Worm (Caenorhabditis elegans) whole organism, late embryonic: ENCODE measurements around the gene B0244.9.

Source experiments
- K02D7.2 ChIP-seq: sonication (generic microtip); optimal IDR thresholded peaks from 2 replicates; lab custom pipeline; 2017; ENCODE audit warnings: mild to moderate bottlenecking, missing genetic modification characterization, missing compliant biosample characterization
- K09A11.1 ChIP-seq: sonication (generic microtip); optimal IDR thresholded peaks from 2 replicates; lab custom pipeline; 2017; ENCODE audit warnings: antibody characterized with exemption, mild to moderate bottlenecking, missing genetic modification characterization, missing compliant biosample characterization; ENCODE audit not compliant: insufficient read depth
- T23F11.4 ChIP-seq: fragments of 200-800 bp; sonication (Bioruptor generic); optimal IDR thresholded peaks from 2 replicates; lab custom pipeline; 2018; ENCODE audit warnings: mild to moderate bottlenecking, missing genetic modification characterization, missing compliant biosample characterization
- Y22D7AL.16 ChIP-seq: sonication (generic microtip); optimal IDR thresholded peaks from 2 replicates; lab custom pipeline; 2016; ENCODE audit warnings: missing genetic modification characterization, missing compliant biosample characterization
- ceh-14 ChIP-seq: sonication (generic microtip); optimal IDR thresholded peaks from 2 replicates; lab custom pipeline; 2016; ENCODE audit warnings: missing genotype, missing genetic modification characterization, missing compliant biosample characterization
- ceh-18 ChIP-seq: sonication (generic microtip); optimal IDR thresholded peaks from 2 replicates; lab custom pipeline; 2016; ENCODE audit warnings: missing genetic modification characterization, missing compliant biosample characterization
- ceh-19 ChIP-seq: fragments of 200-800 bp; sonication (Bioruptor generic); optimal IDR thresholded peaks from 2 replicates; lab custom pipeline; 2018; ENCODE audit warnings: mild to moderate bottlenecking, missing genetic modification characterization, missing compliant biosample characterization
- ceh-2 ChIP-seq: sonication (generic microtip); optimal IDR thresholded peaks from 2 replicates; lab custom pipeline; 2016; ENCODE audit warnings: missing genotype, missing genetic modification characterization, missing compliant biosample characterization
- ceh-22 ChIP-seq: sonication (generic microtip); optimal IDR thresholded peaks from 2 replicates; lab custom pipeline; 2017; ENCODE audit warnings: missing biosample characterization, missing genetic modification characterization
- ceh-30 ChIP-seq: fragments of 150-350 bp; optimal IDR thresholded peaks from 2 replicates; lab custom pipeline; 2014; ENCODE audit warnings: missing biosample characterization, missing genetic modification characterization
- ceh-34 ChIP-seq: sonication (generic microtip); optimal IDR thresholded peaks from 2 replicates; lab custom pipeline; 2016; ENCODE audit warnings: mild to moderate bottlenecking, missing genetic modification characterization, missing compliant biosample characterization
- ceh-45 ChIP-seq: fragments of 200-800 bp; sonication (Bioruptor generic); IDR thresholded peaks from 2 replicates; pipeline ENCODE4 v1.3.6; 2022; ENCODE audit warnings: missing genetic modification reagents, missing genetic modification characterization, missing compliant biosample characterization
- ceh-48 ChIP-seq: sonication (generic microtip); optimal IDR thresholded peaks from 2 replicates; lab custom pipeline; 2016; ENCODE audit warnings: missing genetic modification characterization, inconsistent platforms, missing compliant biosample characterization
- ceh-9 ChIP-seq: sonication (generic microtip); optimal IDR thresholded peaks from 2 replicates; lab custom pipeline; 2016; ENCODE audit warnings: mild to moderate bottlenecking, missing genetic modification characterization, inconsistent platforms, missing compliant biosample characterization
- che-1 ChIP-seq: sonication (generic microtip); optimal IDR thresholded peaks from 2 replicates; lab custom pipeline; 2016; ENCODE audit warnings: mild to moderate bottlenecking, missing genetic modification characterization, missing compliant biosample characterization
- elt-2 ChIP-seq: sonication (generic microtip); optimal IDR thresholded peaks from 2 replicates; lab custom pipeline; 2016; ENCODE audit warnings: missing genetic modification reagents, missing genetic modification characterization, missing compliant biosample characterization
- fax-1 ChIP-seq: sonication (generic microtip); optimal IDR thresholded peaks from 2 replicates; lab custom pipeline; 2016; ENCODE audit warnings: missing genotype, missing genetic modification characterization, missing compliant biosample characterization
- fkh-10 ChIP-seq: fragments of 150-350 bp; optimal IDR thresholded peaks from 2 replicates; lab custom pipeline; 2014; ENCODE audit warnings: missing biosample characterization, missing genetic modification reagents, missing genetic modification characterization
- fkh-6 ChIP-seq: sonication (generic microtip); optimal IDR thresholded peaks from 2 replicates; lab custom pipeline; 2016; ENCODE audit warnings: missing genetic modification characterization, missing compliant biosample characterization
- gmeb-2 ChIP-seq: sonication (generic microtip); optimal IDR thresholded peaks from 2 replicates; lab custom pipeline; 2016; ENCODE audit warnings: missing genetic modification characterization, inconsistent platforms, missing compliant biosample characterization
- hlh-13 ChIP-seq: fragments of 200-800 bp; sonication (Bioruptor generic); optimal IDR thresholded peaks from 2 replicates; lab custom pipeline; 2018; ENCODE audit warnings: mild to moderate bottlenecking, missing genetic modification characterization, missing compliant biosample characterization
- hlh-15 ChIP-seq: sonication (generic microtip); optimal IDR thresholded peaks from 2 replicates; lab custom pipeline; 2016; ENCODE audit warnings: missing genetic modification characterization, missing compliant biosample characterization
- hlh-30 ChIP-seq: sonication (generic microtip); optimal IDR thresholded peaks from 2 replicates; lab custom pipeline; 2017; ENCODE audit warnings: antibody characterized with exemption, missing genetic modification characterization, missing compliant biosample characterization; ENCODE audit not compliant: insufficient read depth
- hlh-6 ChIP-seq: sonication (generic microtip); optimal IDR thresholded peaks from 2 replicates; lab custom pipeline; 2016; ENCODE audit warnings: missing genotype, missing genetic modification characterization, missing compliant biosample characterization
- hlh-8 ChIP-seq: sonication (generic microtip); optimal IDR thresholded peaks from 2 replicates; lab custom pipeline; 2016; ENCODE audit warnings: missing genotype, missing genetic modification characterization, missing compliant biosample characterization
- lim-6 ChIP-seq: sonication (generic microtip); optimal IDR thresholded peaks from 2 replicates; lab custom pipeline; 2016; ENCODE audit warnings: missing genetic modification characterization, missing compliant biosample characterization
- mec-3 ChIP-seq: sonication (generic microtip); optimal IDR thresholded peaks from 2 replicates; lab custom pipeline; 2016; ENCODE audit warnings: borderline replicate concordance, missing genetic modification characterization, missing compliant biosample characterization
- nhr-11 ChIP-seq: fragments of 150-350 bp; optimal IDR thresholded peaks from 2 replicates; lab custom pipeline; 2014; ENCODE audit warnings: missing biosample characterization, missing genetic modification characterization
- nhr-232 ChIP-seq: sonication (generic microtip); optimal IDR thresholded peaks from 2 replicates; lab custom pipeline; 2016; ENCODE audit warnings: missing genetic modification characterization, missing compliant biosample characterization
- npax-4 ChIP-seq: sonication (generic microtip); optimal IDR thresholded peaks from 2 replicates; lab custom pipeline; 2016; ENCODE audit warnings: missing genetic modification characterization, missing compliant biosample characterization
- odd-2 ChIP-seq: sonication (generic microtip); optimal IDR thresholded peaks from 2 replicates; lab custom pipeline; 2017; ENCODE audit warnings: antibody characterized with exemption, mild to moderate bottlenecking, missing genetic modification characterization, missing compliant biosample characterization
- pag-3 ChIP-seq: sonication (generic microtip); optimal IDR thresholded peaks from 2 replicates; lab custom pipeline; 2016; ENCODE audit warnings: missing compliant biosample characterization, missing genetic modification characterization, borderline replicate concordance
- pat-9 ChIP-seq: fragments of 200-800 bp; sonication (Bioruptor generic); optimal IDR thresholded peaks from 2 replicates; lab custom pipeline; 2018; ENCODE audit warnings: mild to moderate bottlenecking, missing genetic modification characterization, moderate library complexity, missing compliant biosample characterization
- pax-1 ChIP-seq: fragments of 150-350 bp; optimal IDR thresholded peaks from 2 replicates; lab custom pipeline; 2014; ENCODE audit warnings: missing biosample characterization, missing genetic modification characterization
- pha-2 ChIP-seq: sonication (generic microtip); optimal IDR thresholded peaks from 2 replicates; lab custom pipeline; 2017; ENCODE audit warnings: mild to moderate bottlenecking, missing genetic modification characterization, missing compliant biosample characterization
- pqm-1 ChIP-seq: sonication (generic microtip); optimal IDR thresholded peaks from 2 replicates; lab custom pipeline; 2016; ENCODE audit warnings: missing genetic modification characterization, missing compliant biosample characterization
- ref-2 ChIP-seq: sonication (generic microtip); optimal IDR thresholded peaks from 2 replicates; lab custom pipeline; 2016; ENCODE audit warnings: missing genetic modification characterization, missing compliant biosample characterization
- rnt-1 ChIP-seq: sonication (generic microtip); optimal IDR thresholded peaks from 2 replicates; lab custom pipeline; 2016; ENCODE audit warnings: missing genetic modification characterization, missing compliant biosample characterization
- sdc-2 ChIP-seq: sonication (generic microtip); optimal IDR thresholded peaks from 2 replicates; lab custom pipeline; 2016; ENCODE audit warnings: missing genotype, missing genetic modification characterization, missing compliant biosample characterization
- sox-2 ChIP-seq: fragments of 200-800 bp; sonication (Bioruptor generic); IDR thresholded peaks from 2 replicates; pipeline ENCODE4 v1.3.6; 2022; ENCODE audit warnings: missing genetic modification reagents, missing genetic modification characterization, missing compliant biosample characterization
- sox-4 ChIP-seq: sonication (generic microtip); optimal IDR thresholded peaks from 2 replicates; lab custom pipeline; 2017; ENCODE audit warnings: mild to moderate bottlenecking, missing genetic modification characterization, inconsistent platforms, missing compliant biosample characterization
- tbx-7 ChIP-seq: sonication (generic microtip); optimal IDR thresholded peaks from 2 replicates; lab custom pipeline; 2016; ENCODE audit warnings: missing genotype, missing genetic modification characterization, missing compliant biosample characterization
- ttx-3 ChIP-seq: sonication (generic microtip); optimal IDR thresholded peaks from 2 replicates; lab custom pipeline; 2016; ENCODE audit warnings: missing genetic modification reagents, missing genetic modification characterization, missing compliant biosample characterization
- unc-3 ChIP-seq, 2 experiments: fragments of 200-800 bp in 1 of 2; sonication (Bioruptor generic) in 1 of 2; sonication (generic microtip) in 1 of 2; conservative IDR thresholded peaks in 1 of 2; optimal IDR thresholded peaks in 1 of 2; 2 replicates each; pipeline versions ENCODE4 v1.3.6 to Lab custom; 2016 to 2022; ENCODE audit warnings: missing compliant biosample characterization in 2 of 2, missing genetic modification characterization in 2 of 2, missing genetic modification reagents in 1 of 2
- unc-42 ChIP-seq: sonication (generic microtip); optimal IDR thresholded peaks from 2 replicates; lab custom pipeline; 2016; ENCODE audit warnings: missing genotype, missing genetic modification characterization, missing compliant biosample characterization
- unc-55 ChIP-seq: sonication (generic microtip); optimal IDR thresholded peaks from 2 replicates; lab custom pipeline; 2017; ENCODE audit warnings: missing biosample characterization, missing genetic modification reagents, missing genetic modification characterization
- zip-5 ChIP-seq: sonication (generic microtip); optimal IDR thresholded peaks from 2 replicates; lab custom pipeline; 2016; ENCODE audit warnings: missing genetic modification characterization, missing compliant biosample characterization
- ztf-16 ChIP-seq: sonication (generic microtip); optimal IDR thresholded peaks from 2 replicates; lab custom pipeline; 2017; ENCODE audit warnings: missing genetic modification characterization, missing compliant biosample characterization

The B0244.9 gene

DNA sequence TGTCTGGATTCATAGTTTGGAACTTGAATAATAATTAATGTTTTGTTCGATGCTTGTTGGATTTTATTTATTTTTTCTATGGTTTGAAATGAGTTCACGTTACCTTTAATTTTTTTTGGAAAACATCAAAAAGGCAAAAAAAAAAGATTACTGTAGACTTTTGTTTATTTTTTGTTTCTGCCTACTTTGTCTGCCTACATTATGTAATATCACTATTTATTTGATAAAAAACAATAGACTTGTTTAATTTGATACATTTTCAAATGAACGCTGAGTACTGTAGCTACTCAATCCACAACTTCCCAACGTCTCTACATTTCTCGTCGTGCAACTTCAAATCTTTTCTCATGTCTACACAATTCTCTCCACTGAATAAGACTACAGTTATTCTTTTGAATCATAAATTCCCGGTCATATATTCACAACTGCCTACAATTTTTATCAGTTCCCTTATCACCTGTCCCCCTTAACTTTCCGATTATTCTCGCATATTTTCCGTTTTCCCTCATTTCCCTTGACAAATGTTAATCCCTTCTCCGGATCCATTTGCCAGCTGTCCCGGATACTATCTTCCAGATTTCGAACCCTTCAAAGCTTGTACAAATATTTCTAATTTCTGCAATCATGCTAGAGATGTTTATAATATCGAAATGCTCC lies at the start of gene B0244.9, which contains the start of gene B0244.7:
Gene B0244.9 (minus strand): TSS at position 51 of the 657 bp plus-strand sequence.
Gene B0244.7 (plus strand): TSS at position 522 of the 657 bp plus-strand sequence.
- TF ChIP-seq ztf-16 (tag; lab: Kevin White, UChicago): no peak
- TF ChIP-seq elt-2 (tag; lab: Kevin White, UChicago): peak; percentile 65
- no peak for TF ChIP-seq ceh-19 (GFP tag; lab: Kevin White, UChicago)

DNA sequence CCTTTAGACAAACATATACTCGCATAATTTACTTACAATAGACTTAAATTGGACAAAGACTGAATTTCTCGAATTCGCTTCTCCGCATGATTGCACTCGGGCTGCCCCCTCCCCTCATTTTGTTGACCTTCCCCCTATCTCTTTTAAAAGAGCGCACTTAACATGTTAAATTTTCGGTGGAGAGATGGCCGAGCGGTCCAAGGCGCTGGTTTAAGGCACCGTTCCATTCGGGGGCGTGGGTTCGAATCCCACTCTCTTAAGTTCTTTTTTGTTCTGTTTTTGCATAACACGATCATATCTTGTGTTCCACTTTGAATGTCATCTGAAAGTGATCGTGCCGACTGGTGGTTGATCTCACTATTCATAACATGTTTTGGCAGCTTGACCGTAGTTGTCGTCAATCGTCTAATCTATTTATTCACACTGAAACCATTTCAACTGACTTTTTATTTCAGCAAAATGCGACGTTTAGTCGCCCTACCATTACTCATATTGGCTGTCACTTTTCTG lies 39.0 kb upstream of the B0244.9 start, which contains the start of gene cutl-23:
Gene cutl-23 (plus strand): TSS at position 460 of the 510 bp plus-strand sequence.
- TF ChIP-seq sox-4: peak; percentile 58
- TF ChIP-seq K02D7.2 (tag; lab: Kevin White, UChicago): peak; percentile 40
- TF ChIP-seq pha-2 (tag; lab: Kevin White, UChicago): peak; percentile 26
- peak; percentile 41 for TF ChIP-seq sdc-2 (tag; lab: Kevin White, UChicago)
- no peak for TF ChIP-seq odd-2 (tag; lab: Kevin White, UChicago)
- no peak for TF ChIP-seq nhr-11
- no peak for TF ChIP-seq ceh-14 (tag; lab: Kevin White, UChicago)
- peak; percentile 23 for TF ChIP-seq pat-9 (tag; lab: Kevin White, UChicago)
- TF ChIP-seq che-1 (tag; lab: Kevin White, UChicago): peak; percentile 59
- TF ChIP-seq ceh-9 (tag; lab: Kevin White, UChicago): peak; percentile 34
- no peak for TF ChIP-seq K09A11.1 (tag; lab: Kevin White, UChicago)
- TF ChIP-seq ceh-48: peak; percentile 42
- no peak for TF ChIP-seq lim-6 (tag; lab: Kevin White, UChicago)
- TF ChIP-seq pax-1 (tag; lab: Kevin White, UChicago): no peak
- no peak for TF ChIP-seq unc-42
- peak; percentile 33 for TF ChIP-seq fkh-6
- TF ChIP-seq pqm-1 (tag; lab: Kevin White, UChicago): no peak
- TF ChIP-seq T23F11.4 (GFP tag; lab: Kevin White, UChicago): peak; percentile 65
- no peak for TF ChIP-seq ttx-3
- no peak for TF ChIP-seq hlh-8 (tag; lab: Kevin White, UChicago)
- TF ChIP-seq npax-4 (tag; lab: Kevin White, UChicago): no peak
- TF ChIP-seq fax-1 (tag; lab: Kevin White, UChicago): peak; percentile 22
- TF ChIP-seq hlh-6: peak; percentile 80
- TF ChIP-seq ceh-18 (tag; lab: Kevin White, UChicago): no peak
- TF ChIP-seq hlh-13 (GFP tag; lab: Kevin White, UChicago): no peak
- TF ChIP-seq gmeb-2 (tag; lab: Kevin White, UChicago): peak; percentile 58
- TF ChIP-seq ceh-19 (GFP tag; lab: Kevin White, UChicago): no peak
- no peak for TF ChIP-seq ceh-2 (tag; lab: Kevin White, UChicago)
- 0 out of 2 replicates have a peak, but pooled peaks have one; percentile 16 for TF ChIP-seq unc-3 (GFP tag; conservative IDR thresholded peaks at IDR 0.05; lab: Robert Waterston, UW)
- TF ChIP-seq unc-3 (tag; optimal IDR thresholded peaks at IDR 0.05; lab: Kevin White, UChicago): no peak
- TF ChIP-seq hlh-30 (tag; lab: Kevin White, UChicago): no peak
- peak; percentile 38 for TF ChIP-seq Y22D7AL.16 (tag; lab: Kevin White, UChicago)
- TF ChIP-seq ceh-34 (tag; lab: Kevin White, UChicago): peak; percentile 11
- TF ChIP-seq zip-5 (tag; lab: Kevin White, UChicago): no peak
- no peak for TF ChIP-seq ceh-22 (tag; lab: Kevin White, UChicago)
- TF ChIP-seq ceh-30 (tag; lab: Kevin White, UChicago): no peak
- TF ChIP-seq mec-3: no peak
- TF ChIP-seq fkh-10: no peak
- peak; percentile 61 for TF ChIP-seq ztf-16 (tag; lab: Kevin White, UChicago)
- peak; percentile 9; the same call in 1 of the 2 replicates for TF ChIP-seq ceh-45 (GFP tag; lab: Robert Waterston, UW)
- TF ChIP-seq unc-55 (GFP tag; lab: Kevin White, UChicago): no peak
- TF ChIP-seq hlh-15 (tag; lab: Kevin White, UChicago): no peak
- no peak for TF ChIP-seq pag-3
- peak; percentile 5; the same call in 1 of the 2 replicates for TF ChIP-seq sox-2
- TF ChIP-seq tbx-7 (tag; lab: Kevin White, UChicago): no peak
- peak; percentile 35 for TF ChIP-seq nhr-232 (tag; lab: Kevin White, UChicago)
- TF ChIP-seq rnt-1 (tag; lab: Kevin White, UChicago): no peak
- no peak for TF ChIP-seq ref-2 (tag; lab: Kevin White, UChicago)
